Fruit fly (Drosophila melanogaster) whole organism, adult: ENCODE data around the gene CG43290.
A peak's percentile ranks its signal among the peaks of the same experiment; 100 is the strongest.

Experiments
- CG11617 ChIP-seq: fragments of 200-800 bp; sonication (Bioruptor generic); optimal IDR thresholded peaks from 2 replicates; lab custom pipeline; 2017; ENCODE audit warnings: mild to moderate bottlenecking, missing biosample characterization, missing genetic modification reagents, missing genetic modification characterization
- CG12768 ChIP-seq: fragments of 200-800 bp; sonication (Bioruptor generic); optimal IDR thresholded peaks from 2 replicates; lab custom pipeline; 2017; ENCODE audit warnings: missing biosample characterization, missing genetic modification characterization, mild to moderate bottlenecking, moderate library complexity, missing genetic modification reagents
- CG14711 ChIP-seq: fragments of 200-800 bp; sonication (Bioruptor generic); optimal IDR thresholded peaks from 2 replicates; lab custom pipeline; 2018; ENCODE audit warnings: missing biosample characterization, mild to moderate bottlenecking, missing genetic modification characterization, moderate library complexity
- CG1620 ChIP-seq: fragments of 200-800 bp; sonication (Bioruptor generic); optimal IDR thresholded peaks from 2 replicates; lab custom pipeline; 2016; ENCODE audit warnings: missing biosample characterization, missing genetic modification characterization
- CG33017 ChIP-seq: fragments of 200-800 bp; sonication (Bioruptor generic); optimal IDR thresholded peaks from 2 replicates; lab custom pipeline; 2018; ENCODE audit warnings: missing biosample characterization, mild to moderate bottlenecking, missing genetic modification characterization, moderate library complexity
- CG5204 ChIP-seq: fragments of 200-800 bp; sonication (Bioruptor generic); optimal IDR thresholded peaks from 2 replicates; lab custom pipeline; 2016; ENCODE audit warnings: missing biosample characterization, missing genetic modification characterization
- CG7045 ChIP-seq: fragments of 200-800 bp; sonication (Bioruptor generic); optimal IDR thresholded peaks from 2 replicates; lab custom pipeline; 2017; ENCODE audit warnings: missing biosample characterization, mild to moderate bottlenecking, missing genetic modification characterization
- CG7101 ChIP-seq: fragments of 200-800 bp; sonication (Bioruptor generic); optimal IDR thresholded peaks from 2 replicates; lab custom pipeline; 2018; ENCODE audit warnings: missing biosample characterization, mild to moderate bottlenecking, missing genetic modification characterization, moderate library complexity
- Clk ChIP-seq: fragments of 200-800 bp; sonication (Bioruptor generic); optimal IDR thresholded peaks from 2 replicates; lab custom pipeline; 2017; ENCODE audit warnings: missing biosample characterization, missing genetic modification characterization
- Crg-1 ChIP-seq: fragments of 200-800 bp; sonication (Bioruptor generic); optimal IDR thresholded peaks from 2 replicates; lab custom pipeline; 2016; ENCODE audit warnings: missing biosample characterization, missing genetic modification characterization
- Hr96 ChIP-seq: fragments of 200-800 bp; sonication (Bioruptor generic); optimal IDR thresholded peaks from 2 replicates; lab custom pipeline; 2016; ENCODE audit warnings: missing biosample characterization, missing genetic modification characterization
- Mnt ChIP-seq: fragments of 200-800 bp; sonication (Bioruptor generic); optimal IDR thresholded peaks from 2 replicates; lab custom pipeline; 2016; ENCODE audit warnings: missing biosample characterization, mild to moderate bottlenecking, missing genetic modification characterization
- bab1 ChIP-seq: fragments of 200-800 bp; sonication (Bioruptor generic); optimal IDR thresholded peaks from 3 replicates; lab custom pipeline; 2019; ENCODE audit warnings: missing biosample characterization, mild to moderate bottlenecking, missing genetic modification characterization, moderate library complexity
- cic ChIP-seq: fragments of 200-800 bp; sonication (Bioruptor generic); optimal IDR thresholded peaks from 2 replicates; lab custom pipeline; 2017; ENCODE audit warnings: missing biosample characterization, mild to moderate bottlenecking, missing genetic modification characterization, moderate library complexity
- cnc ChIP-seq, 2 experiments: fragments of >200 bp; optimal IDR thresholded peaks; 2 replicates each; lab custom pipeline; 2017
- kay ChIP-seq: fragments of 200-800 bp; sonication (Bioruptor generic); peaks from one replicate; lab custom pipeline; 2016; ENCODE audit warnings: missing biosample characterization, missing genetic modification characterization, borderline replicate concordance
- ovo ChIP-seq: fragments of 200-800 bp; sonication (Bioruptor generic); optimal IDR thresholded peaks from 2 replicates; lab custom pipeline; 2016; ENCODE audit warnings: missing biosample characterization, missing genetic modification characterization
- pad ChIP-seq: fragments of 200-800 bp; sonication (Bioruptor generic); optimal IDR thresholded peaks from 3 replicates; lab custom pipeline; 2017; ENCODE audit warnings: missing biosample characterization, missing genetic modification characterization, mild to moderate bottlenecking, moderate library complexity, missing genetic modification reagents
- tj ChIP-seq: fragments of 200-800 bp; sonication (Bioruptor generic); optimal IDR thresholded peaks from 3 replicates; lab custom pipeline; 2017; ENCODE audit warnings: missing biosample characterization, mild to moderate bottlenecking, missing genetic modification characterization, moderate library complexity
- toe ChIP-seq: fragments of 200-800 bp; sonication (Bioruptor generic); optimal IDR thresholded peaks from 2 replicates; lab custom pipeline; 2016; ENCODE audit warnings: missing biosample characterization, missing genetic modification characterization

Gene CG43290

dm6 chr3R:7349452-7349851 lies at the start of gene CG43290:
Gene CG43290 (minus strand): TSS chr3R:7349552.
- TF ChIP-seq Hr96 (GFP tag; lab: Kevin White, UChicago) (no peak), ovo (GFP tag; lab: Kevin White, UChicago) (no peak), CG33017 (tag; lab: Kevin White, UChicago) (no peak), CG7045 (GFP tag; lab: Kevin White, UChicago) (no peak), tj (GFP tag; lab: Kevin White, UChicago) (no peak), Clk (GFP tag; lab: Kevin White, UChicago) (no peak), kay (no peak), CG11617 (GFP tag; lab: Kevin White, UChicago) (no peak), cic (GFP tag; lab: Kevin White, UChicago) (no peak), toe (no peak), CG5204 (no peak)

- TF ChIP-seq Clk (GFP tag; lab: Kevin White, UChicago) = no peak
- TF ChIP-seq pad = peak; percentile 77
- no peak for TF ChIP-seq CG33017 (tag; lab: Kevin White, UChicago)
Measured at dm6 chr3R:7394047-7394446, 44.7 kb upstream of the CG43290 start.

dm6 chr3R:7391113-7391512 lies 41.8 kb upstream of the CG43290 start, which contains the start of gene CG42650:
Gene CG42650 (plus strand): TSS chr3R:7391413.
- TF ChIP-seq CG12768 (GFP tag; lab: Kevin White, UChicago) (no peak), cnc (optimal IDR thresholded peaks at IDR 0.05; lab: Kevin White, UChicago) (no peak)

- no peak for TF ChIP-seq cnc (optimal IDR thresholded peaks at IDR 0.05; lab: Kevin White, UChicago)
- no peak for TF ChIP-seq CG14711 (tag; lab: Kevin White, UChicago)
- no peak for TF ChIP-seq CG12768 (GFP tag; lab: Kevin White, UChicago)
- TF ChIP-seq Clk (GFP tag; lab: Kevin White, UChicago) = no peak
- TF ChIP-seq CG11617 (GFP tag; lab: Kevin White, UChicago) = no peak
- TF ChIP-seq tj (GFP tag; lab: Kevin White, UChicago) = no peak
- no peak for TF ChIP-seq Crg-1
- TF ChIP-seq CG5204 = no peak
- TF ChIP-seq kay = no peak
- no peak for TF ChIP-seq CG1620
- no peak for TF ChIP-seq Hr96 (GFP tag; lab: Kevin White, UChicago)
Measured at dm6 chr3R:7369205-7369604, 19.9 kb upstream of the CG43290 start, which contains the start of gene MstProx. Gene MstProx (minus strand): TSS chr3R:7369305.

- TF ChIP-seq CG5204 = no peak
- TF ChIP-seq kay = no peak
- no peak for TF ChIP-seq pad
Measured at dm6 chr3R:7365527-7365926, 16.2 kb upstream of the CG43290 start, which contains the start of the genes Mst84Db and Mst84Da. Gene Mst84Db (minus strand): TSS chr3R:7365627. Gene Mst84Da (plus strand): TSS chr3R:7365850.

- TF ChIP-seq bab1 (GFP tag; lab: Kevin White, UChicago) (no peak), Hr96 (GFP tag; lab: Kevin White, UChicago) (no peak), cic (GFP tag; lab: Kevin White, UChicago) (no peak), toe (no peak), cnc (optimal IDR thresholded peaks at IDR 0.05; lab: Kevin White, UChicago) (no peak), CG11617 (GFP tag; lab: Kevin White, UChicago) (no peak), ovo (GFP tag; lab: Kevin White, UChicago) (no peak), Crg-1 (no peak), tj (GFP tag; lab: Kevin White, UChicago) (no peak), pad (no peak), CG33017 (tag; lab: Kevin White, UChicago) (no peak), CG5204 (no peak), CG14711 (tag; lab: Kevin White, UChicago) (no peak), CG7045 (GFP tag; lab: Kevin White, UChicago) (no peak), CG12768 (GFP tag; lab: Kevin White, UChicago) (no peak), CG7101 (tag; lab: Kevin White, UChicago) (no peak), Mnt (no peak), Clk (GFP tag; lab: Kevin White, UChicago) (no peak)
Measured at dm6 chr3R:7364573-7364972, 15.2 kb upstream of the CG43290 start, which contains the start of gene Mst84Dc. Gene Mst84Dc (minus strand): TSS chr3R:7364673.

- TF ChIP-seq ovo (GFP tag; lab: Kevin White, UChicago) = no peak
- no peak for TF ChIP-seq Crg-1
- no peak for TF ChIP-seq Hr96 (GFP tag; lab: Kevin White, UChicago)
- no peak for TF ChIP-seq CG7101 (tag; lab: Kevin White, UChicago)
- no peak for TF ChIP-seq tj (GFP tag; lab: Kevin White, UChicago)
- no peak for TF ChIP-seq CG7045 (GFP tag; lab: Kevin White, UChicago)
- TF ChIP-seq CG33017 (tag; lab: Kevin White, UChicago) = no peak
- TF ChIP-seq toe = no peak
- TF ChIP-seq CG5204 = no peak
- no peak for TF ChIP-seq bab1 (GFP tag; lab: Kevin White, UChicago)
- no peak for TF ChIP-seq CG1620
- no peak for TF ChIP-seq pad
- TF ChIP-seq kay = no peak
- no peak for TF ChIP-seq CG14711 (tag; lab: Kevin White, UChicago)
Measured at dm6 chr3R:7363673-7364072, 14.3 kb upstream of the CG43290 start, which contains the start of gene Mst84Dd. Gene Mst84Dd (minus strand): TSS chr3R:7363773.
